Worm (Caenorhabditis elegans): Measurements from ENCODE around the gene pxmp-4.
A peak's percentile ranks its signal among the peaks of the same experiment; 100 is the strongest.

The pxmp-4 gene

DNA sequence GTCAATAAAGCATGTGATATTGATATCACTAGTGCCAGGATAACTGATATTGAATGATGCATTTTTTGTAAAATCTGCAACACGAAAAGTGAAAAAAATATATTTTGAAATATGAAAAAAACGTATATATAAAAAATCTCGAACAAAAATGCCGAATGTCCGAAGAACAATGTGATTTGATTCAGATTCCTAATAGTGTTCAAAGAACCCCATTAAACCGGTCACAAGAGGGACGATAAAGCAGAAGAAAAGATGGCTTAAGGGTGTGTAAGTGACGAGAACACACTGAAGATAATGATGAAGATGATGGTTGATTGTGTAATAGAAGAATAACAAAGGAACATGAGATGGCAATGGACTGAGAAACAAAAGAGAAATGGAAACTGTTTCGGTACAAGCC lies 49.0 kb downstream of the pxmp-4 start, which contains the start of gene T21D12.14:
T21D12.14 (minus strand) TSS at position 101 of the 400 bp plus-strand sequence.
- TF ChIP-seq zag-1 (tag; optimal IDR thresholded peaks at IDR 0.05) (no peak), egl-27 (tag; optimal IDR thresholded peaks at IDR 0.05) (no peak), nhr-25 (tag; optimal IDR thresholded peaks at IDR 0.05) (peak; percentile 1), ceh-9 (tag; optimal IDR thresholded peaks at IDR 0.05) (no peak)
